Worm (Caenorhabditis elegans): Measurements from ENCODE around the gene sphr-1.
A peak's percentile ranks its signal among the peaks of the same experiment; 100 is the strongest.

The sphr-1 gene

DNA sequence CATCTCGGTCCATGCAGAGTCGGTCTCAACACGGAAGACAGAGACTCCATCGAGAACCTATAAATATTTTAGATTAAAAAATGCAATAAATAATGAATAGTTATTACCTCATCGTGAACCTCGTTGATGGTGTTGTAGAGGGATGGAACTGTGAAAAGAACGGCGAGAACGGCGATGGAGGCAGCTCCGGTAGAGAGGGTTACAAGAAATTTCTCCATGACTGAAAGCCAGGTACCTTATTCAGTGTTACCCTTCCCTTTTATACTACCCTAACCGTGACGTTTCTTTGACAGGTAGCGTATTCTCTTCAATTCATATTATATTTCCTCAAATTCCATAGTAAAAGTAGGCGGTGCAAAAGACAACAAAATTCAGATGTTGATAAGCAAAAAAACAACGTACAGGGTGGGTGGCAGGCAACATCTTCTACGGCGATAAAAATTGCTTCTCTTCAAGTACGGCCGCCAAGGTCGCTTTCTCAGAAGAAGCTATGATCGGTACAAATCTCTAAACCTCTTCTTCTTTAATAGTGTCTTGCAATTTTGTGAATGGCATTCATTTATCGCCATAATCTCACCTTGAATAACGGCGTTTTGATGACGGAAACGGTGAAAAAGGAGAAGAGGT, 26.2 kb upstream of the sphr-1 start, which contains the start of gene col-10:
TSS of gene col-10 (minus strand) at position 235 of the 627 bp plus-strand sequence.
- TF ChIP-seq W03F9.2 (tag; optimal IDR thresholded peaks at IDR 0.05) = no peak

- TF ChIP-seq him-1 (tag; optimal IDR thresholded peaks at IDR 0.05) (no peak), dao-5 (tag; optimal IDR thresholded peaks at IDR 0.05) (no peak), W03F9.2 (tag; optimal IDR thresholded peaks at IDR 0.05) (no peak)
Measured at ce11 chrV:9166306-9166705, 25.1 kb upstream of the sphr-1 start.

DNA sequence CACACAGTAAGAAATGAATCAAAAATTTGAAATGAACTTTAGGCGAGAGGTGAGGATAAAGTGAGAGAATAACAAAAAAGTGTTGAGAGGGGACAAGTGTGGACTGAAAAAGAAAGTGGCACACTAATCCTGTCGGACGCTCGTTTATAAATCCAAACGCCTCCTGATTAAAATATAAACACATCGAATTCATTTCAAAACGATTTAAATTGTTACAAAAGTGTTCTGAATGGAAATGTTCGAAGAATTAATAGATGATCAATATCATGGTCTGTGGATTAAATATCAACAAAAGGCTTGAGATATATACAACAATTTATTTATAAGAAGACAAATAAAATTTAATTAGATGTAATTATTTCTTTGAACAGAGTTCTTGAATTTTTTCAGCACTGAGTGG, 23.3 kb upstream of the sphr-1 start, which contains the start of gene B0222.11:
TSS of gene B0222.11 (minus strand) at position 101 of the 400 bp plus-strand sequence.
- TF ChIP-seq W03F9.2 (tag; optimal IDR thresholded peaks at IDR 0.05) = no peak
- no peak for TF ChIP-seq him-1 (tag; optimal IDR thresholded peaks at IDR 0.05)
- no peak for TF ChIP-seq dao-5 (tag; optimal IDR thresholded peaks at IDR 0.05)

- TF ChIP-seq him-1 (tag; optimal IDR thresholded peaks at IDR 0.05) = no peak
- no peak for TF ChIP-seq W03F9.2 (tag; optimal IDR thresholded peaks at IDR 0.05)
- TF ChIP-seq dao-5 (tag; optimal IDR thresholded peaks at IDR 0.05) = no peak
Measured at ce11 chrV:9172989-9173388, 18.4 kb upstream of the sphr-1 start, which contains the start of gene gad-3. Gene gad-3 (minus strand): TSS chrV:9173005.

ce11 chrV:9173789-9174188, 17.6 kb upstream of the sphr-1 start, which contains the start of gene pqn-16:
Gene pqn-16 (plus strand): TSS chrV:9174089.
- no peak for TF ChIP-seq dao-5 (tag; optimal IDR thresholded peaks at IDR 0.05)
- TF ChIP-seq W03F9.2 (tag; optimal IDR thresholded peaks at IDR 0.05) = no peak
- no peak for TF ChIP-seq him-1 (tag; optimal IDR thresholded peaks at IDR 0.05)

ce11 chrV:9175218-9175837, 16.1 kb upstream of the sphr-1 start, which contains the start of gene spas-1:
Gene spas-1 (plus strand): TSS chrV:9175789.
- TF ChIP-seq dao-5 (tag; optimal IDR thresholded peaks at IDR 0.05) (no peak), W03F9.2 (tag; optimal IDR thresholded peaks at IDR 0.05) (peak; percentile 92)

ce11 chrV:9181669-9182250, 9.7 kb upstream of the sphr-1 start, which contains the start of gene ptr-1:
Gene ptr-1 (minus strand): TSS chrV:9181719.
- TF ChIP-seq dao-5 (tag; optimal IDR thresholded peaks at IDR 0.05) = no peak
- no peak for TF ChIP-seq W03F9.2 (tag; optimal IDR thresholded peaks at IDR 0.05)
- no peak for TF ChIP-seq him-1 (tag; optimal IDR thresholded peaks at IDR 0.05)

DNA sequence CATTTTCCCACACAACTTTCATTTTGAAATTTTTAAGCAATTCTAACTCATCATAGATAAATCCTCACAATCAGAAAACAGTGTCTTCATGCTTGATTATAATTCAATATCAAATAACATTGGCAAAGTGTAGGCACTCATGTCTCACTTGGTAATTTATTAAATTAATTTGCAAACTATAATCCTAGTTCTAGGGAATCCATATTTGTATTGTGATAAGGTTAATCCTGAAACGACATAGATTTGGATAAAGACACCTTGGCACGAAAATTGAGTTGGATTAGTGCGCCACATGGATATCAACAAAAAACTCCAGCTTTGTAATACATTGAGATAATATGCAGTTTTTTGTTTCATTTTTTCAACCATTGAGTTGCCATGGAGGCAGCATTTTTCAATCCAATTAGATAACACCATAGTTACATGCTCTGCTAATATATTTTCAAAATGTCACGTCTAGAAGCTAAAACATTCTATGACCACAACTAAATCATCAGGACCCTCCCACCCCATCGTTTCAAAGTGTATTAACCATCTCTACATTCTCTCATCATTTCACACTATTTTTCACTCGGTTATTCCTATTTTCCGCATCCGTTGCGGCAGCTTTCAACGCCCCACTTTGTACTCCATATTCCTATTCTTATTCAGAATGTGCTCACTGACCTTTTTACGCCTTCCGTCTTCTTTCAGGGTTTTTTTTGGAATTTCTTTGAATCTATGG, 7.5 kb upstream of the sphr-1 start:
- no peak for TF ChIP-seq W03F9.2 (tag; optimal IDR thresholded peaks at IDR 0.05)
- TF ChIP-seq him-1 (tag; optimal IDR thresholded peaks at IDR 0.05) = no peak
- TF ChIP-seq dao-5 (tag; optimal IDR thresholded peaks at IDR 0.05) = no peak

DNA sequence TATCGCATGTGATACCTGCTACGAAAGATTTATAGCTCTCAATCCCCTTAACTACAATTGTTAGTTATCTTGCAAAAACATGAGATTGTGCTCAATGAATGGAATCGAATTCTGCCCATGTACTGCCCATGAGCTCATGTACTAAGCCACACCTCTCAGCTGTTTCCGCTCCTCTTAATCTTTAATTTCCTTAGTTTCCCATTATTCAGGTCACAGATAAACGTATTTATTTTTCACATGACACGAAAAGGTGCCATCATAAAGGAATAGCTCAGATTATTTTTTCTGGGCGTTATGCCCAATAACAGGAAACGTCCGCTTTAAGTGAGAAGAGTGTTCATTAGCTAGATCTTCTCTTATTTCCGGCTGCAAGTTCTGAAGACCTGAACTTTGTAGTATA, 5.4 kb upstream of the sphr-1 start:
- TF ChIP-seq dao-5 (tag; optimal IDR thresholded peaks at IDR 0.05) = no peak
- no peak for TF ChIP-seq him-1 (tag; optimal IDR thresholded peaks at IDR 0.05)
- no peak for TF ChIP-seq W03F9.2 (tag; optimal IDR thresholded peaks at IDR 0.05)

DNA sequence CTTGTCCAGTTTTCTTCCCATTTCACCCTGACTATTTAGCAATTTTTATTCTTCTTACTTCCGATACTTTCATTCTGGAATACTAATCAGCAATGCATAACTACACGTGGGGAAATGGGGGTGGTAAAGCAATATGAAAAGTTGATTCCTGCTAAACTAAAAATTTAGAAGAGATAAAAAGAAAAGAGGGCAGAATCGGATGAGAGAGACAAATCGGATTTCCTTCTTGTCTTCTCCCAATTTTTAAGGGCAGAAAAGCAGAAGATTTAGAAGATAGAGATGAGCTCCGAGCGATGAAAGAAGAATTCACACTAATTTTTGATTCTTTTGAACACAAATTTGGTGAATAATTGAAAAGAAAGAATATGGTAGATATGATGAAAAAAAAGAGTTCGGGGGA, 2.6 kb downstream of the sphr-1 start:
- TF ChIP-seq him-1 (tag; optimal IDR thresholded peaks at IDR 0.05) (no peak), W03F9.2 (tag; optimal IDR thresholded peaks at IDR 0.05) (no peak), dao-5 (tag; optimal IDR thresholded peaks at IDR 0.05) (no peak)

- TF ChIP-seq him-1 (tag; optimal IDR thresholded peaks at IDR 0.05) (no peak), dao-5 (tag; optimal IDR thresholded peaks at IDR 0.05) (no peak), W03F9.2 (tag; optimal IDR thresholded peaks at IDR 0.05) (no peak)
Measured at ce11 chrV:9197121-9197520, 5.7 kb downstream of the sphr-1 start, which contains the start of gene C24B5.4. Gene C24B5.4 (minus strand): TSS chrV:9197326.

DNA sequence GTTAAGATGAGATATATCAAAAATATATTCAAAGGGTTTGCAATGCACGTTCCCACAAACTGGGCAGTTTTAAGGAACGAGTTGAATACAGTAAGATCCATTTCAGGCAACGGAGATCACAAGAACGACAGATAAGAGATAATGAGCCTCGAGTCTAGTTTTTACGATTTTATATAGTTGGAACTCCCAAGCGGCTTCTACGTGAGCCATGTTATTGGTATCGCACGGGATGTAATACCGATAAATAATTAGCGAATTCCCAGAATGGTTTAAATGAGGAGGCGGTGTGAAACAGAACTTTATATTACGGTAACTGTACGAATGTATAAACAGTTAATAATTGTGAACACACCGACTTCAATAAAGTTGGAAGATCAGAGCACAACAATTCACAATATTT, 7.5 kb downstream of the sphr-1 start, which contains the start of gene str-177:
TSS of gene str-177 (minus strand) at position 101 of the 400 bp plus-strand sequence.
- no peak for TF ChIP-seq him-1 (tag; optimal IDR thresholded peaks at IDR 0.05)
- no peak for TF ChIP-seq W03F9.2 (tag; optimal IDR thresholded peaks at IDR 0.05)
- no peak for TF ChIP-seq dao-5 (tag; optimal IDR thresholded peaks at IDR 0.05)

DNA sequence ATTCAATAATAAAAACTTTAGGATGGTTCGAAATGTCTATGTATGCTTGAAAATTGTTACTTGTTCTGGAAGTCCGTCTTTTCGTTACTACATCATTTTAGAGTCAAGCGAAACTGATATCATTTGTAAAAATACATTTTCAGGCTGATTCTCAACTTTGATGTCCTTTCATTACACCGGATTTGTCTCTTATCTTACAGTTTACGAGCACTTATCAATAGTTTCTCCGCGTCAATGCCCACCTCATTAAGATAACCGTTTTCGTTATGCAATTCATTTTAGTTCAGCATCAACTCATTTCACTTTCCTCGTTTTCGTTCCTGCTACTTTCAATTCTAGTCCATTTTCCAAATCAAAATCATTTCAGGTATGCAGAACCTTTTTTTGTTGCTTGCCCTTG, 11.3 kb downstream of the sphr-1 start, which contains the start of gene asp-2:
TSS of gene asp-2 (plus strand) at position 368 of the 400 bp plus-strand sequence.
- no peak for TF ChIP-seq W03F9.2 (tag; optimal IDR thresholded peaks at IDR 0.05)
- no peak for TF ChIP-seq dao-5 (tag; optimal IDR thresholded peaks at IDR 0.05)
- no peak for TF ChIP-seq him-1 (tag; optimal IDR thresholded peaks at IDR 0.05)

Measured in whole organism, L4/young adult.